Worm (Caenorhabditis elegans): ENCODE data around the gene akap-1.

- TF ChIP-seq C34F6.9 (tag; optimal IDR thresholded peaks at IDR 0.05) (no peak), ZK546.5 (tag; optimal IDR thresholded peaks at IDR 0.05) (no peak), mdl-1 (tag; optimal IDR thresholded peaks at IDR 0.05) (no peak), elt-3 (tag; optimal IDR thresholded peaks at IDR 0.05) (no peak), fos-1 (tag; optimal IDR thresholded peaks at IDR 0.05) (no peak), aly-2 (tag; optimal IDR thresholded peaks at IDR 0.05) (no peak), nhr-21 (tag; optimal IDR thresholded peaks at IDR 0.05) (no peak)
Measured at ce11 chrIII:6399424-6399823, 46.2 kb downstream of the akap-1 start.
